Worm (Caenorhabditis elegans) whole organism, L3 larva: Measurements from ENCODE around the gene dkf-2.
A peak's percentile ranks its signal among the peaks of the same experiment; 100 is the strongest.

Experiments used
- ZK546.5 ChIP-seq: sonication (generic microtip); optimal IDR thresholded peaks from 2 replicates; lab custom pipeline; 2017; ENCODE audit warnings: missing biosample characterization, missing genetic modification characterization
- aly-2 ChIP-seq: fragments of 150-350 bp; optimal IDR thresholded peaks from 2 replicates; lab custom pipeline; 2014; ENCODE audit warnings: missing biosample characterization, missing genetic modification characterization
- ama-1 ChIP-seq: fragments of 150-350 bp; optimal IDR thresholded peaks from 2 replicates; lab custom pipeline; 2018
- ceh-16 ChIP-seq: sonication (generic microtip); optimal IDR thresholded peaks from 2 replicates; lab custom pipeline; 2017; ENCODE audit warnings: missing biosample characterization, missing genetic modification characterization
- ceh-28 ChIP-seq: fragments of 150-350 bp; optimal IDR thresholded peaks from 2 replicates; lab custom pipeline; 2014; ENCODE audit warnings: missing biosample characterization, missing genetic modification reagents, missing genetic modification characterization
- ceh-82 ChIP-seq: fragments of 150-350 bp; optimal IDR thresholded peaks from 2 replicates; lab custom pipeline; 2014; ENCODE audit warnings: missing biosample characterization, missing genetic modification characterization
- ceh-9 ChIP-seq: sonication (generic microtip); optimal IDR thresholded peaks from 2 replicates; lab custom pipeline; 2018; ENCODE audit warnings: missing biosample characterization, missing genetic modification characterization
- egl-27 ChIP-seq: sonication (generic microtip); optimal IDR thresholded peaks from 4 replicates; lab custom pipeline; 2017; ENCODE audit warnings: missing biosample characterization, missing genetic modification reagents, missing genetic modification characterization
- egl-5 ChIP-seq: fragments of 150-350 bp; optimal IDR thresholded peaks from 2 replicates; lab custom pipeline; 2017; ENCODE audit warnings: missing biosample characterization, missing genetic modification reagents, missing genetic modification characterization, inconsistent platforms
- elt-2 ChIP-seq: sonication (generic microtip); optimal IDR thresholded peaks from 2 replicates; lab custom pipeline; 2016; ENCODE audit warnings: missing genetic modification reagents, mild to moderate bottlenecking, missing genetic modification characterization, missing compliant biosample characterization
- eor-1 ChIP-seq, 2 experiments: fragments of 150-350 bp; optimal IDR thresholded peaks; 2 replicates each; lab custom pipeline; 2014 to 2018; ENCODE audit warnings: missing biosample characterization in 2 of 2, missing genetic modification characterization in 2 of 2
- fkh-10 ChIP-seq: sonication (generic microtip); optimal IDR thresholded peaks from 2 replicates; lab custom pipeline; 2017; ENCODE audit warnings: missing biosample characterization, missing genetic modification reagents, missing genetic modification characterization
- fkh-2 ChIP-seq: fragments of 150-350 bp; optimal IDR thresholded peaks from 2 replicates; lab custom pipeline; 2014; ENCODE audit warnings: missing biosample characterization, missing genetic modification reagents, missing genetic modification characterization
- fos-1 ChIP-seq: fragments of 150-350 bp; optimal IDR thresholded peaks from 2 replicates; lab custom pipeline; 2014; ENCODE audit warnings: missing biosample characterization, missing genetic modification characterization
- hmg-11 ChIP-seq: sonication (generic microtip); optimal IDR thresholded peaks from 2 replicates; lab custom pipeline; 2016; ENCODE audit warnings: missing genetic modification characterization, missing compliant biosample characterization
- jun-1 ChIP-seq: fragments of 150-350 bp; optimal IDR thresholded peaks from 2 replicates; lab custom pipeline; 2014; ENCODE audit warnings: missing biosample characterization, missing genetic modification reagents, missing genetic modification characterization
- lin-15B ChIP-seq: fragments of 150-350 bp; optimal IDR thresholded peaks from 2 replicates; lab custom pipeline; 2014; ENCODE audit warnings: missing biosample characterization, missing genetic modification characterization
- lin-39 ChIP-seq: fragments of 150-350 bp; optimal IDR thresholded peaks from 2 replicates; lab custom pipeline; 2018; ENCODE audit warnings: missing biosample characterization, missing genetic modification reagents, missing genetic modification characterization
- lsy-12 ChIP-seq: sonication (generic microtip); optimal IDR thresholded peaks from 2 replicates; lab custom pipeline; 2016; ENCODE audit warnings: mild to moderate bottlenecking, missing genetic modification characterization, missing compliant biosample characterization
- mml-1 ChIP-seq: fragments of 150-350 bp; sonication (generic microtip); optimal IDR thresholded peaks from 3 replicates; lab custom pipeline; 2014; ENCODE audit warnings: missing biosample characterization, missing genetic modification characterization
- nfya-1 ChIP-seq: sonication (generic microtip); optimal IDR thresholded peaks from 2 replicates; lab custom pipeline; 2017; ENCODE audit warnings: missing genetic modification characterization, mild to moderate bottlenecking, missing compliant biosample characterization, antibody characterized with exemption, moderate library complexity; ENCODE audit not compliant: insufficient read depth
- nhr-11 ChIP-seq: fragments of 150-350 bp; optimal IDR thresholded peaks from 2 replicates; lab custom pipeline; 2014; ENCODE audit warnings: missing biosample characterization, missing genetic modification characterization
- nhr-12 ChIP-seq: fragments of 150-350 bp; optimal IDR thresholded peaks from 2 replicates; lab custom pipeline; 2014; ENCODE audit warnings: missing biosample characterization, missing genetic modification characterization
- nhr-23 ChIP-seq: fragments of 150-350 bp; optimal IDR thresholded peaks from 2 replicates; lab custom pipeline; 2014; ENCODE audit warnings: missing biosample characterization, missing genetic modification reagents, missing genetic modification characterization
- nhr-25 ChIP-seq: sonication (generic microtip); optimal IDR thresholded peaks from 2 replicates; lab custom pipeline; 2017; ENCODE audit warnings: missing biosample characterization, missing genetic modification characterization
- nhr-28 ChIP-seq: fragments of 150-350 bp; optimal IDR thresholded peaks from 2 replicates; lab custom pipeline; 2014; ENCODE audit warnings: missing biosample characterization, missing genetic modification characterization
- nhr-43 ChIP-seq: sonication (generic microtip); optimal IDR thresholded peaks from 2 replicates; lab custom pipeline; 2016; ENCODE audit warnings: mild to moderate bottlenecking, missing genetic modification characterization, missing compliant biosample characterization; ENCODE audit not compliant: poor library complexity, severe bottlenecking
- nhr-67 ChIP-seq: fragments of 150-350 bp; optimal IDR thresholded peaks from 2 replicates; lab custom pipeline; 2014; ENCODE audit warnings: missing biosample characterization, missing genetic modification characterization
- nhr-76 ChIP-seq: fragments of 150-350 bp; sonication (generic microtip); optimal IDR thresholded peaks from 5 replicates; lab custom pipeline; 2014; ENCODE audit warnings: missing biosample characterization, missing genetic modification characterization
- pha-4 ChIP-seq: fragments of 150-350 bp; optimal IDR thresholded peaks from 2 replicates; lab custom pipeline; 2014; ENCODE audit warnings: missing biosample characterization, missing genetic modification reagents, missing genetic modification characterization
- pqm-1 ChIP-seq: fragments of 150-350 bp; optimal IDR thresholded peaks from 2 replicates; lab custom pipeline; 2017; ENCODE audit warnings: missing biosample characterization, missing genetic modification characterization, inconsistent platforms
- skn-1 ChIP-seq: fragments of 150-350 bp; optimal IDR thresholded peaks from 2 replicates; lab custom pipeline; 2014; ENCODE audit warnings: missing biosample characterization, missing genetic modification characterization
- snpc-4 ChIP-seq: fragments of 150-350 bp; optimal IDR thresholded peaks from 2 replicates; lab custom pipeline; 2014; ENCODE audit warnings: missing biosample characterization, missing genetic modification characterization
- tbx-2 ChIP-seq: sonication (generic microtip); optimal IDR thresholded peaks from 2 replicates; lab custom pipeline; 2016; ENCODE audit warnings: mild to moderate bottlenecking, missing genetic modification characterization, missing compliant biosample characterization
- unc-62 ChIP-seq: fragments of 150-350 bp; sonication (generic microtip); optimal IDR thresholded peaks from 4 replicates; lab custom pipeline; 2014; ENCODE audit warnings: missing biosample characterization, missing genetic modification reagents, missing genetic modification characterization
- ztf-4 ChIP-seq: fragments of 150-350 bp; optimal IDR thresholded peaks from 2 replicates; lab custom pipeline; 2014; ENCODE audit warnings: missing biosample characterization, missing genetic modification characterization

dkf-2 gene

ce11 chrV:16723744-16724143 lies 23.7 kb upstream of the dkf-2 start, which contains the start of gene nhr-112:
Gene nhr-112, minus strand, starts transcription at chrV:16723844.
- TF ChIP-seq ZK546.5 (tag; lab: Kevin White, UChicago): no peak
- TF ChIP-seq lin-15B (tag; lab: Kevin White, UChicago): no peak
- no peak for TF ChIP-seq lin-39 (tag; lab: Kevin White, UChicago)
- no peak for TF ChIP-seq nhr-12 (tag; lab: Kevin White, UChicago)
- TF ChIP-seq nhr-28 (tag; lab: Kevin White, UChicago): no peak
- TF ChIP-seq nhr-67 (tag; lab: Kevin White, UChicago): no peak
- no peak for TF ChIP-seq ceh-9 (tag; lab: Kevin White, UChicago)
- no peak for TF ChIP-seq jun-1 (tag; lab: Kevin White, UChicago)
- TF ChIP-seq pha-4 (tag; lab: Kevin White, UChicago): no peak
- no peak for TF ChIP-seq egl-5
- no peak for TF ChIP-seq fkh-10 (GFP tag; lab: Kevin White, UChicago)
- TF ChIP-seq unc-62 (GFP tag; lab: Kevin White, UChicago): no peak
- TF ChIP-seq ceh-82 (tag; lab: Kevin White, UChicago): no peak
- TF ChIP-seq, all 47 proteins: peak for 0

DNA sequence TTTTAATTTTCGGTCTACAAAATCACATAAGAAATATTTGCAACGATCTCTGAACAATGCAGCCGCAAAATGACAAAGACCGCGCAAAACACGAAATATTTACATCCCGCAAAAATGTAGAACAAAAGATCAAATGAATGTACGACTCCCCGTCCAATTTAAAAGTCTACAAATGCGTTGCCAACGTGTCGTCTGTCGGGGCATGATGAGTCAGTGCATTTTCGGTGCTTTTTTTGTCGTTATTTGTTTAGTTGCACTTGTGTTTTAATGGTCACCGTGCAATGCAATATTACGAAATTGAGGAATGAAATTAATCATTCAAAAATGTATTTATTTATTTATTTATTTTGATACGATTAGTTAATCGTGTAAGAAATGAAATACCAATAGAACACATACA lies 22.8 kb upstream of the dkf-2 start:
- TF ChIP-seq nhr-11 (no peak), pha-4 (tag; lab: Kevin White, UChicago) (peak; percentile 73), eor-1 (tag; optimal IDR thresholded peaks at IDR 0.05; lab: Kevin White, UChicago) (no peak), nfya-1 (tag; lab: Kevin White, UChicago) (no peak)

ce11 chrV:16725955-16726354 lies 21.5 kb upstream of the dkf-2 start:
- TF ChIP-seq pha-4 (tag; lab: Kevin White, UChicago) (peak; percentile 87), ztf-4 (tag; lab: Kevin White, UChicago) (no peak), pqm-1 (peak; percentile 98), ceh-9 (tag; lab: Kevin White, UChicago) (no peak), snpc-4 (tag; lab: Kevin White, UChicago) (peak; percentile 40), nfya-1 (tag; lab: Kevin White, UChicago) (no peak), skn-1 (tag; lab: Kevin White, UChicago) (no peak), lsy-12 (tag; lab: Kevin White, UChicago) (no peak), hmg-11 (tag; lab: Kevin White, UChicago) (no peak), nhr-25 (no peak), aly-2 (no peak), lin-15B (tag; lab: Kevin White, UChicago) (no peak), jun-1 (tag; lab: Kevin White, UChicago) (peak; percentile 79), ZK546.5 (tag; lab: Kevin White, UChicago) (no peak), mml-1 (tag; lab: Kevin White, UChicago) (no peak), elt-2 (peak; percentile 86), nhr-76 (tag; lab: Kevin White, UChicago) (no peak)

DNA sequence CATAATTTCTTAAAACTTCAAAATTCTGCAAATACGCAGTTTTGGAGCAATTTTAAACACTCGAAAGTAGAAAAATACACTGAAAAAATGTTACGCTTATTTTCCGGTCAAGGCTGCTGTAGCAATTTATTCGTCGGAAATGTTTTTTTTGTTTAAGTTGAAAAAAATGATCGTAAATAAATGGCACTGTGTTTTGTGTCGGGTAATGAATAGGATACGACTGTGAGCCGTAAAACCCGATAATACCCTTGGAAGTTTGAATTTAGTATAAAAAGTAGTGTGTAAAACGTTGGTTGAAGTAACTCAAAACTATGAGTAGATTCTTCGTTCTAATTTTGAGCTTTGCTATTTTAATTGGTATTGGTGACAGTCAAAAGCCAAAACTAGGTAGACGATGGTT lies 20.5 kb upstream of the dkf-2 start, which contains the start of gene T25E12.14:
Gene T25E12.14, plus strand, starts transcription at position 301 of the 400 bp plus-strand sequence.
- TF ChIP-seq ceh-82 (tag; lab: Kevin White, UChicago) (no peak), fos-1 (tag; lab: Kevin White, UChicago) (no peak), nhr-11 (no peak), egl-5 (no peak), ceh-16 (no peak), jun-1 (tag; lab: Kevin White, UChicago) (no peak), egl-27 (tag; lab: Kevin White, UChicago) (no peak), nhr-23 (tag; lab: Kevin White, UChicago) (no peak), snpc-4 (tag; lab: Kevin White, UChicago) (no peak), lin-39 (tag; lab: Kevin White, UChicago) (no peak)

- TF ChIP-seq tbx-2 (tag; lab: Kevin White, UChicago) (no peak), elt-2 (peak; percentile 25), nhr-43 (no peak), ama-1 (lab: Kevin White, UChicago) (no peak), pqm-1 (peak; percentile 26), eor-1 (tag; optimal IDR thresholded peaks at IDR 0.05; lab: Kevin White, UChicago) (no peak), nhr-12 (tag; lab: Kevin White, UChicago) (no peak), jun-1 (tag; lab: Kevin White, UChicago) (no peak), egl-27 (tag; lab: Kevin White, UChicago) (no peak), lsy-12 (tag; lab: Kevin White, UChicago) (no peak), fkh-2 (no peak), ceh-9 (tag; lab: Kevin White, UChicago) (no peak), ceh-28 (tag; lab: Kevin White, UChicago) (no peak)
Measured at ce11 chrV:16728431-16728830, 19.0 kb upstream of the dkf-2 start, which contains the start of gene fbxa-127. Gene fbxa-127, plus strand, starts transcription at chrV:16728731.
